Worm (Caenorhabditis elegans): Measurements from ENCODE around the gene tbb-6.

DNA sequence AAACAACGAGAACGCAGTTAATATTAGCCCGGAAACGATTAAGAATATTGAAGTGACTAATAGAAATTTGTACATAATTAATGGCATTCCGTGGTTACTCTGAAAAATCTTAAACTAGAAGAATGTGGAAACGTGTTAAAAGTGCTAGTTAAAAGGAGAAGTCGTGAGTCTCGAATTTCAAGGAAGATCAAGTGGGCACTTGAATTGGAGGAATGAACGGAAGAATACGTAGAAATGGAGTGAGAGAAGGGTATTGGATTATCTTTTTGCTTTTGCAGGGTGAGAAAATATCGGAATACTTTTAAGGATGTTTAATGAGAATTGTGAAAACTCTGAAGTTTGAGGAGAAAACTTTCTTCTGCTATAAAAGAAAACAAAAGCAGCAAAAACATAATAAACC is 48.9 kb downstream of the tbb-6 start, which contains the start of gene hpo-30:
- TF ChIP-seq F39B2.1 (GFP tag; IDR thresholded peaks at IDR 0.05) (no peak), nfya-2 (GFP tag; IDR thresholded peaks at IDR 0.05) (no peak), K12H6.12 (tag; optimal IDR thresholded peaks at IDR 0.05) (no peak), zfh-2 (GFP tag; conservative IDR thresholded peaks at IDR 0.05) (no peak), let-607 (tag; optimal IDR thresholded peaks at IDR 0.05) (no peak), efl-1 (GFP tag; optimal IDR thresholded peaks at IDR 0.05) (no peak), pha-4 (tag; optimal IDR thresholded peaks at IDR 0.05) (no peak), ztf-6 (GFP tag; IDR thresholded peaks at IDR 0.05) (no peak)
